Fruit fly (Drosophila melanogaster): ENCODE data around the gene ATP6AP2.

Gene ATP6AP2

dm6 chr3R:9236070-9236492 is 24.4 kb upstream of the ATP6AP2 start:
- TF ChIP-seq Poxn (GFP tag; IDR thresholded peaks at IDR 0.05): no peak
- peak; percentile 71 for TF ChIP-seq Elba2 (GFP tag; optimal IDR thresholded peaks at IDR 0.05)
- TF ChIP-seq kah (GFP tag; optimal IDR thresholded peaks at IDR 0.05): no peak
- TF ChIP-seq BEAF-32 (GFP tag; optimal IDR thresholded peaks at IDR 0.05): no peak
- TF ChIP-seq CG6689 (GFP tag; IDR thresholded peaks at IDR 0.05): no peak
- TF ChIP-seq mirr (GFP tag; optimal IDR thresholded peaks at IDR 0.05): no peak
- TF ChIP-seq crol (GFP tag; IDR thresholded peaks at IDR 0.05): peak; percentile 98
- TF ChIP-seq h (optimal IDR thresholded peaks at IDR 0.05): no peak
- TF ChIP-seq CG10979 (tag; optimal IDR thresholded peaks at IDR 0.05): no peak
- 0 out of 2 replicates have a peak, but pooled peaks have one; percentile 2 for TF ChIP-seq onecut (GFP tag; IDR thresholded peaks at IDR 0.05)
- TF ChIP-seq amos (GFP tag; IDR thresholded peaks at IDR 0.05; ENCODE audit: partially characterized antibody): no peak
- TF ChIP-seq CG16779 (GFP tag; IDR thresholded peaks at IDR 0.05): no peak
- TF ChIP-seq CG17385 (GFP tag; optimal IDR thresholded peaks at IDR 0.05): peak; percentile 88
- peak in 1 of 2 experiments; percentile 77 for TF ChIP-seq insv (GFP tag; optimal IDR thresholded peaks at IDR 0.05)
- TF ChIP-seq Deaf1 (tag; optimal IDR thresholded peaks at IDR 0.05): peak; percentile 36
- no peak for TF ChIP-seq scrt (GFP tag; optimal IDR thresholded peaks at IDR 0.05)
- TF ChIP-seq sc (optimal IDR thresholded peaks at IDR 0.05): no peak
- TF ChIP-seq sc (GFP tag; optimal IDR thresholded peaks at IDR 0.05): no peak
- TF ChIP-seq p53 (GFP tag; optimal IDR thresholded peaks at IDR 0.05): no peak
- TF ChIP-seq Med (GFP tag): peak; percentile 72
- TF ChIP-seq yki (optimal IDR thresholded peaks at IDR 0.05): peak; percentile 15
- peak; percentile 72 for TF ChIP-seq cg (GFP tag; optimal IDR thresholded peaks at IDR 0.05)
- TF ChIP-seq gem (tag; optimal IDR thresholded peaks at IDR 0.05): no peak
- TF ChIP-seq E2f2 (GFP tag; IDR thresholded peaks at IDR 0.05): no peak
- peak; percentile 52 for TF ChIP-seq bigmax (GFP tag; optimal IDR thresholded peaks at IDR 0.05)
- no peak for TF ChIP-seq CG8388 (GFP tag; optimal IDR thresholded peaks at IDR 0.05)
- no peak for TF ChIP-seq CG8944 (GFP tag; optimal IDR thresholded peaks at IDR 0.05)
- no peak for TF ChIP-seq Jarid2 (GFP tag; optimal IDR thresholded peaks at IDR 0.05)
- peak; percentile 29 to 84 for TF ChIP-seq Trl (optimal IDR thresholded peaks at IDR 0.05)
- no peak for TF ChIP-seq Trl (GFP tag; optimal IDR thresholded peaks at IDR 0.05)
- no peak for TF ChIP-seq Drgx (GFP tag; IDR thresholded peaks at IDR 0.05)
- TF ChIP-seq usp (GFP tag; optimal IDR thresholded peaks at IDR 0.05): no peak
- no peak for TF ChIP-seq lov (optimal IDR thresholded peaks at IDR 0.05)
- TF ChIP-seq lov (GFP tag; IDR thresholded peaks at IDR 0.05): no peak
- no peak for TF ChIP-seq Xbp1 (GFP tag; optimal IDR thresholded peaks at IDR 0.05)
- no peak for TF ChIP-seq Ets65A (GFP tag)
- no peak for TF ChIP-seq Hand (GFP tag; optimal IDR thresholded peaks at IDR 0.05)
- peak; percentile 36 for TF ChIP-seq CG1832 (GFP tag; optimal IDR thresholded peaks at IDR 0.05)
- no peak for TF ChIP-seq gcm2 (GFP tag; optimal IDR thresholded peaks at IDR 0.05)
- TF ChIP-seq phol (tag; optimal IDR thresholded peaks at IDR 0.05): peak; percentile 3

- TF ChIP-seq Trl (optimal IDR thresholded peaks at IDR 0.05) (peak; percentile 99 to 100), Trl (GFP tag; optimal IDR thresholded peaks at IDR 0.05) (peak; percentile 65), otp (GFP tag; IDR thresholded peaks at IDR 0.05) (0 out of 3 replicates have a peak, but pooled peaks have one; percentile 48), CG7556 (GFP tag; optimal IDR thresholded peaks at IDR 0.05) (no peak), HLHmδ (GFP tag; optimal IDR thresholded peaks at IDR 0.05) (peak; percentile 23), corto (GFP tag; optimal IDR thresholded peaks at IDR 0.05) (peak; percentile 70), fru (optimal IDR thresholded peaks at IDR 0.05) (no peak), Sry-β (GFP tag; optimal IDR thresholded peaks at IDR 0.05) (no peak), HHEX (GFP tag; optimal IDR thresholded peaks at IDR 0.05) (peak; percentile 0), ci (GFP tag; IDR thresholded peaks at IDR 0.05) (peak; percentile 69; the same call in 2 of the 3 replicates), CG32767 (GFP tag; IDR thresholded peaks at IDR 0.05) (peak; percentile 29; the same call in 1 of the 2 replicates), pros (GFP tag; optimal IDR thresholded peaks at IDR 0.05) (no peak), CG4820 (GFP tag; optimal IDR thresholded peaks at IDR 0.05) (no peak), kni (GFP tag; optimal IDR thresholded peaks at IDR 0.05) (peak; percentile 1), chm (GFP tag; IDR thresholded peaks at IDR 0.05) (peak; percentile 63), CG2678 (tag; optimal IDR thresholded peaks at IDR 0.05) (peak; percentile 10), CG17829 (tag; optimal IDR thresholded peaks at IDR 0.05) (no peak)
Measured at dm6 chr3R:9236883-9237267, 23.6 kb upstream of the ATP6AP2 start.
